Worm (Caenorhabditis elegans) whole organism, early embryonic: ENCODE measurements around the gene tbc-18.

Experiments
- aly-1 ChIP-seq: sonication (generic microtip); optimal IDR thresholded peaks from 2 replicates; lab custom pipeline; 2016; ENCODE audit warnings: missing genetic modification characterization, missing compliant biosample characterization
- ama-1 ChIP-seq: fragments of 150-350 bp; optimal IDR thresholded peaks from 2 replicates; lab custom pipeline; 2014
- ceh-13 ChIP-seq: fragments of 200-800 bp; sonication (Bioruptor generic); optimal IDR thresholded peaks from 2 replicates; lab custom pipeline; 2018; ENCODE audit warnings: mild to moderate bottlenecking, missing genetic modification characterization, missing compliant biosample characterization
- ets-7 ChIP-seq: sonication (generic microtip); optimal IDR thresholded peaks from 2 replicates; lab custom pipeline; 2016; ENCODE audit warnings: missing genotype, missing genetic modification characterization, missing compliant biosample characterization
- flt-1 ChIP-seq: fragments of 200-800 bp; sonication (Bioruptor generic); IDR thresholded peaks from 2 replicates; pipeline ENCODE4 v1.3.6; 2022; ENCODE audit warnings: missing genetic modification characterization, missing compliant biosample characterization
- hmbx-1 ChIP-seq: sonication (generic microtip); optimal IDR thresholded peaks from 2 replicates; lab custom pipeline; 2016; ENCODE audit warnings: mild to moderate bottlenecking, missing genetic modification characterization, missing compliant biosample characterization
- hmg-4 ChIP-seq: fragments of 200-800 bp; sonication (Bioruptor generic); optimal IDR thresholded peaks from 2 replicates; lab custom pipeline; 2018; ENCODE audit warnings: mild to moderate bottlenecking, missing genetic modification characterization, missing compliant biosample characterization
- hnd-1 ChIP-seq: sonication (generic microtip); optimal IDR thresholded peaks from 2 replicates; lab custom pipeline; 2016; ENCODE audit warnings: missing genetic modification characterization, missing compliant biosample characterization
- sea-1 ChIP-seq: fragments of 200-800 bp; sonication (Bioruptor generic); conservative IDR thresholded peaks from 2 replicates; pipeline ENCODE4 v1.3.6; 2022; ENCODE audit warnings: missing genetic modification characterization, missing compliant biosample characterization
- tbx-11 ChIP-seq: fragments of 200-800 bp; sonication (Bioruptor generic); IDR thresholded peaks from 2 replicates; pipeline ENCODE4 v1.3.6; 2022; ENCODE audit warnings: missing genetic modification characterization, missing compliant biosample characterization

DNA sequence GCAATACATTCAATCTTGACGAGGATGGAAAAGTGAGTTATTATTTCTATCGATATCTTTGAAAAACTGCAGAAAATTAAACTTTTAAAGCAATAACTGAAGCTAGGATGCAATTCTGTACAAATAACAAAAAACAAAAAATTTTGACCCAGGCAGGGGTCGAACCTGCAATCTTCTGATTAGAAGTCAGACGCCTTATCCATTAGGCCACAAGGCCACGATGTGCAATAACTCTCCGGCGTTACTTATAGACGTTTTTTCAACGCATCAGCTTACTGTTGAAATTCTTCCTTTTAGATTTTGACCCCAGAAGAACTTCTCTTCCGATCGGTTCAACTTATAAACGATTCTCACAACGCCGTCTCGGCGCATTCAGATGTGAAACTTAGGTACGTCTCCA is 3.3 kb downstream of the tbc-18 start:
- TF ChIP-seq hmbx-1 (tag; lab: Kevin White, UChicago) (no peak), aly-1 (tag; lab: Kevin White, UChicago) (no peak), ceh-13 (GFP tag; lab: Kevin White, UChicago) (no peak), ets-7 (tag; lab: Kevin White, UChicago) (no peak), sea-1 (GFP tag; lab: Robert Waterston, UW) (no peak), flt-1 (no peak), ama-1 (lab: Kevin White, UChicago) (no peak), hnd-1 (tag; lab: Kevin White, UChicago) (no peak), tbx-11 (no peak), hmg-4 (GFP tag; lab: Kevin White, UChicago) (no peak)
